Worm (Caenorhabditis elegans) whole organism, L2 larva: ENCODE results near the gene col-72.
A peak's percentile ranks its signal among the peaks of the same experiment; 100 is the strongest.

ENCODE experiments used
- C34F6.9 ChIP-seq: fragments of 150-350 bp; optimal IDR thresholded peaks from 2 replicates; lab custom pipeline; 2014; ENCODE audit warnings: missing biosample characterization, missing genetic modification characterization
- F13H6.1 ChIP-seq: sonication (generic microtip); optimal IDR thresholded peaks from 2 replicates; lab custom pipeline; 2016; ENCODE audit warnings: missing genetic modification characterization, missing compliant biosample characterization
- R02D3.7 ChIP-seq: fragments of 150-350 bp; optimal IDR thresholded peaks from 2 replicates; lab custom pipeline; 2014; ENCODE audit warnings: missing biosample characterization, missing genetic modification characterization
- ZK546.5 ChIP-seq: sonication (generic microtip); optimal IDR thresholded peaks from 2 replicates; lab custom pipeline; 2017; ENCODE audit warnings: missing biosample characterization, missing genetic modification characterization
- alr-1 ChIP-seq: fragments of 150-350 bp; optimal IDR thresholded peaks from 2 replicates; lab custom pipeline; 2014; ENCODE audit warnings: missing biosample characterization, missing genetic modification characterization
- aly-2 ChIP-seq: fragments of 150-350 bp; optimal IDR thresholded peaks from 2 replicates; lab custom pipeline; 2014; ENCODE audit warnings: missing biosample characterization, missing genetic modification characterization
- ceh-16 ChIP-seq: fragments of 150-350 bp; optimal IDR thresholded peaks from 2 replicates; lab custom pipeline; 2014; ENCODE audit warnings: missing biosample characterization, missing genetic modification characterization
- ceh-82 ChIP-seq: fragments of 150-350 bp; optimal IDR thresholded peaks from 2 replicates; lab custom pipeline; 2014; ENCODE audit warnings: missing biosample characterization, missing genetic modification characterization
- crh-2 ChIP-seq: sonication (generic microtip); optimal IDR thresholded peaks from 2 replicates; lab custom pipeline; 2017; ENCODE audit warnings: missing biosample characterization, missing genetic modification characterization
- dmd-4 ChIP-seq: sonication (generic microtip); optimal IDR thresholded peaks from 2 replicates; lab custom pipeline; 2017; ENCODE audit warnings: missing biosample characterization, missing genetic modification characterization
- elt-1 ChIP-seq: fragments of 150-350 bp; optimal IDR thresholded peaks from 2 replicates; lab custom pipeline; 2014; ENCODE audit warnings: missing biosample characterization, missing genetic modification characterization
- elt-3 ChIP-seq: sonication (generic microtip); optimal IDR thresholded peaks from 2 replicates; lab custom pipeline; 2017; ENCODE audit warnings: missing biosample characterization, missing genetic modification characterization
- fos-1 ChIP-seq: fragments of 150-350 bp; optimal IDR thresholded peaks from 2 replicates; lab custom pipeline; 2014; ENCODE audit warnings: missing biosample characterization, missing genetic modification characterization
- gmeb-1 ChIP-seq: fragments of 150-350 bp; optimal IDR thresholded peaks from 2 replicates; lab custom pipeline; 2014; ENCODE audit warnings: missing biosample characterization, missing genetic modification characterization
- lin-11 ChIP-seq: fragments of 150-350 bp; sonication (generic microtip); optimal IDR thresholded peaks from 2 replicates; lab custom pipeline; 2014; ENCODE audit warnings: missing biosample characterization, missing genetic modification characterization, inconsistent platforms, mixed read lengths
- lin-13 ChIP-seq: fragments of 150-350 bp; optimal IDR thresholded peaks from 2 replicates; lab custom pipeline; 2014; ENCODE audit warnings: missing biosample characterization, missing genetic modification reagents, missing genetic modification characterization
- lsy-2 ChIP-seq, 2 experiments: fragments of 150-350 bp in 1 of 2; sonication (generic microtip) in 1 of 2; optimal IDR thresholded peaks; 2 replicates each; lab custom pipeline; 2014 to 2017; ENCODE audit warnings: missing biosample characterization in 2 of 2, missing genetic modification characterization in 2 of 2
- mab-5 ChIP-seq: fragments of 150-350 bp; optimal IDR thresholded peaks from 2 replicates; lab custom pipeline; 2014; ENCODE audit warnings: missing biosample characterization, missing genetic modification characterization
- mbf-1 ChIP-seq: sonication (generic microtip); optimal IDR thresholded peaks from 2 replicates; lab custom pipeline; 2017; ENCODE audit warnings: missing biosample characterization, missing genetic modification characterization
- mdl-1 ChIP-seq, 2 experiments: fragments of 150-350 bp in 1 of 2; sonication (generic microtip) in 1 of 2; optimal IDR thresholded peaks; 2 replicates each; lab custom pipeline; 2017; ENCODE audit warnings: missing biosample characterization in 2 of 2, missing genetic modification characterization in 2 of 2
- nhr-10 ChIP-seq: sonication (generic microtip); optimal IDR thresholded peaks from 2 replicates; lab custom pipeline; 2017; ENCODE audit warnings: missing biosample characterization, missing genetic modification characterization
- nhr-11 ChIP-seq: fragments of 150-350 bp; optimal IDR thresholded peaks from 2 replicates; lab custom pipeline; 2014; ENCODE audit warnings: missing biosample characterization, missing genetic modification characterization
- nhr-12 ChIP-seq: fragments of 150-350 bp; optimal IDR thresholded peaks from 2 replicates; lab custom pipeline; 2014; ENCODE audit warnings: missing biosample characterization, missing genetic modification characterization
- nhr-129 ChIP-seq: fragments of 150-350 bp; optimal IDR thresholded peaks from 2 replicates; lab custom pipeline; 2014; ENCODE audit warnings: missing biosample characterization, missing genetic modification characterization
- nhr-21 ChIP-seq: fragments of 150-350 bp; optimal IDR thresholded peaks from 2 replicates; lab custom pipeline; 2014; ENCODE audit warnings: missing biosample characterization, missing genetic modification characterization
- nhr-23 ChIP-seq: fragments of 150-350 bp; optimal IDR thresholded peaks from 2 replicates; lab custom pipeline; 2014; ENCODE audit warnings: missing biosample characterization, missing genetic modification reagents, missing genetic modification characterization
- nhr-237 ChIP-seq: fragments of 150-350 bp; optimal IDR thresholded peaks from 2 replicates; lab custom pipeline; 2014; ENCODE audit warnings: missing biosample characterization, missing genetic modification characterization
- nhr-25 ChIP-seq: fragments of 150-350 bp; sonication (generic microtip); optimal IDR thresholded peaks from 3 replicates; lab custom pipeline; 2014; ENCODE audit warnings: missing biosample characterization, missing genetic modification characterization
- nhr-6 ChIP-seq: fragments of 150-350 bp; optimal IDR thresholded peaks from 2 replicates; lab custom pipeline; 2014; ENCODE audit warnings: missing biosample characterization, missing genetic modification characterization
- nhr-77 ChIP-seq: fragments of 150-350 bp; optimal IDR thresholded peaks from 2 replicates; lab custom pipeline; 2014; ENCODE audit warnings: missing biosample characterization, missing genetic modification characterization
- peb-1 ChIP-seq: fragments of 150-350 bp; optimal IDR thresholded peaks from 2 replicates; lab custom pipeline; 2014; ENCODE audit warnings: missing biosample characterization, missing genetic modification characterization
- sma-3 ChIP-seq: sonication (generic microtip); optimal IDR thresholded peaks from 2 replicates; lab custom pipeline; 2016; ENCODE audit warnings: missing genetic modification reagents, missing genetic modification characterization, missing compliant biosample characterization
- sma-9 ChIP-seq, 2 experiments: fragments of 150-350 bp in 1 of 2; sonication (generic microtip) in 1 of 2; optimal IDR thresholded peaks; 2 replicates each; lab custom pipeline; 2014 to 2016; ENCODE audit warnings: missing genetic modification characterization in 2 of 2, mild to moderate bottlenecking in 1 of 2, missing biosample characterization in 1 of 2, missing compliant biosample characterization in 1 of 2, missing genetic modification reagents in 1 of 2, moderate library complexity in 1 of 2
- snpc-4 ChIP-seq: fragments of 150-350 bp; optimal IDR thresholded peaks from 2 replicates; lab custom pipeline; 2014; ENCODE audit warnings: missing biosample characterization, missing genetic modification characterization
- unc-39 ChIP-seq: fragments of 150-350 bp; optimal IDR thresholded peaks from 2 replicates; lab custom pipeline; 2014; ENCODE audit warnings: missing biosample characterization, missing genetic modification characterization
- unc-55 ChIP-seq: fragments of 150-350 bp; sonication (generic microtip); optimal IDR thresholded peaks from 3 replicates; lab custom pipeline; 2014; ENCODE audit warnings: missing biosample characterization, missing genetic modification reagents, missing genetic modification characterization
- zag-1 ChIP-seq: fragments of 150-350 bp; optimal IDR thresholded peaks from 2 replicates; lab custom pipeline; 2014; ENCODE audit warnings: missing biosample characterization, missing genetic modification characterization
- ztf-1 ChIP-seq: fragments of 200-800 bp; sonication (Bioruptor generic); conservative IDR thresholded peaks from 2 replicates; pipeline ENCODE4 v1.3.6; 2022; ENCODE audit warnings: missing genetic modification characterization, missing compliant biosample characterization
- ztf-11 ChIP-seq: sonication (generic microtip); optimal IDR thresholded peaks from 2 replicates; lab custom pipeline; 2017; ENCODE audit warnings: missing biosample characterization, missing genetic modification characterization

col-72 gene

ce11 chrII:3560592-3560991 lies 36.6 kb upstream of the col-72 start, which contains the start of gene W10G11.1:
TSS of gene W10G11.1 (minus strand) at chrII:3560692.
- TF ChIP-seq nhr-77 (tag; lab: Kevin White, UChicago), result no peak
- no peak for TF ChIP-seq nhr-12 (tag; lab: Kevin White, UChicago)
- no peak for TF ChIP-seq ceh-16 (tag; lab: Kevin White, UChicago)
- no peak for TF ChIP-seq nhr-11 (tag; lab: Kevin White, UChicago)
- TF ChIP-seq ztf-11, result no peak
- TF ChIP-seq gmeb-1 (tag; lab: Kevin White, UChicago), result no peak
- TF ChIP-seq mbf-1 (tag; lab: Kevin White, UChicago), result no peak
- TF ChIP-seq lsy-2 (tag; optimal IDR thresholded peaks at IDR 0.05; lab: Kevin White, UChicago), result no peak
- TF ChIP-seq elt-1 (tag; lab: Kevin White, UChicago), result no peak
- no peak for TF ChIP-seq peb-1 (tag; lab: Kevin White, UChicago)
- TF ChIP-seq lin-11 (tag; lab: Kevin White, UChicago), result no peak
- TF ChIP-seq unc-55 (GFP tag; lab: Kevin White, UChicago), result no peak
- TF ChIP-seq lin-13, result no peak
- no peak for TF ChIP-seq snpc-4 (tag; lab: Kevin White, UChicago)

- TF ChIP-seq nhr-23 (tag; lab: Kevin White, UChicago) (no peak), snpc-4 (tag; lab: Kevin White, UChicago) (no peak), ztf-1 (GFP tag; lab: Robert Waterston, UW) (no peak), zag-1 (tag; lab: Kevin White, UChicago) (no peak), sma-9 (GFP tag; optimal IDR thresholded peaks at IDR 0.05; lab: Kevin White, UChicago) (no peak), sma-9 (tag; optimal IDR thresholded peaks at IDR 0.05; lab: Kevin White, UChicago) (no peak), nhr-10 (tag; lab: Kevin White, UChicago) (no peak)
These were observed 33.4 kb upstream of the col-72 start, which contains the start of gene lgc-45 for ce11 chrII:3557417-3557816. TSS of gene lgc-45 (plus strand) at chrII:3557472.

ce11 chrII:3556584-3556983 lies 32.6 kb upstream of the col-72 start:
- TF ChIP-seq ceh-16 (tag; lab: Kevin White, UChicago), result no peak
- TF ChIP-seq nhr-10 (tag; lab: Kevin White, UChicago), result no peak
- TF ChIP-seq unc-39, result no peak
- TF ChIP-seq sma-3 (GFP tag; lab: Kevin White, UChicago), result no peak
- no peak for TF ChIP-seq mdl-1 (tag; optimal IDR thresholded peaks at IDR 0.05; lab: Kevin White, UChicago)

ce11 chrII:3555281-3555680 lies 31.3 kb upstream of the col-72 start:
- TF ChIP-seq sma-3 (GFP tag; lab: Kevin White, UChicago), result peak; percentile 54
- no peak for TF ChIP-seq snpc-4 (tag; lab: Kevin White, UChicago)

ce11 chrII:3554673-3555072 lies 30.7 kb upstream of the col-72 start:
- TF ChIP-seq mab-5 (tag; lab: Kevin White, UChicago) (no peak), gmeb-1 (tag; lab: Kevin White, UChicago) (no peak), unc-39 (no peak), R02D3.7 (tag; lab: Kevin White, UChicago) (no peak), elt-3 (tag; lab: Kevin White, UChicago) (no peak), elt-1 (tag; lab: Kevin White, UChicago) (no peak), mbf-1 (tag; lab: Kevin White, UChicago) (no peak), nhr-12 (tag; lab: Kevin White, UChicago) (no peak), alr-1 (no peak), zag-1 (tag; lab: Kevin White, UChicago) (no peak), nhr-237 (tag; lab: Kevin White, UChicago) (no peak), aly-2 (tag; lab: Kevin White, UChicago) (no peak), ZK546.5 (no peak), nhr-25 (no peak), crh-2 (tag; lab: Kevin White, UChicago) (no peak), lin-11 (tag; lab: Kevin White, UChicago) (no peak)

- peak; percentile 68 for TF ChIP-seq C34F6.9 (tag; lab: Kevin White, UChicago)
- peak; percentile 8 for TF ChIP-seq crh-2 (tag; lab: Kevin White, UChicago)
- TF ChIP-seq fos-1, result peak; percentile 10
- TF ChIP-seq nhr-6 (tag; lab: Kevin White, UChicago), result peak; percentile 23
- TF ChIP-seq nhr-129, result peak; percentile 13
- TF ChIP-seq F13H6.1 (tag; lab: Kevin White, UChicago), result peak; percentile 58
- TF ChIP-seq sma-3 (GFP tag; lab: Kevin White, UChicago), result peak; percentile 66
- TF ChIP-seq nhr-21, result peak; percentile 28
- no peak for TF ChIP-seq ztf-1 (GFP tag; lab: Robert Waterston, UW)
- TF ChIP-seq unc-55 (GFP tag; lab: Kevin White, UChicago), result peak; percentile 45
- TF ChIP-seq dmd-4 (tag; lab: Kevin White, UChicago), result no peak
- TF ChIP-seq nhr-25, result peak; percentile 57
- no peak for TF ChIP-seq nhr-77 (tag; lab: Kevin White, UChicago)
- peak; percentile 71 for TF ChIP-seq lin-13
- TF ChIP-seq gmeb-1 (tag; lab: Kevin White, UChicago), result peak; percentile 55
- TF ChIP-seq ceh-82 (tag; lab: Kevin White, UChicago), result no peak
- peak; percentile 65 to 86 for TF ChIP-seq lsy-2 (tag; optimal IDR thresholded peaks at IDR 0.05; lab: Kevin White, UChicago)
These were observed 29.5 kb upstream of the col-72 start, which contains the start of gene dnc-3 for ce11 chrII:3553453-3553852. TSS of gene dnc-3 (plus strand) at chrII:3553724.
